Worm (Caenorhabditis elegans) whole organism, L3 larva: ENCODE results near the gene jmjd-3.3.

Experiments used
- R02D3.7 ChIP-seq: fragments of 150-350 bp; optimal IDR thresholded peaks from 2 replicates; lab custom pipeline; 2014; ENCODE audit warnings: missing biosample characterization, missing genetic modification characterization
- ZK546.5 ChIP-seq: sonication (generic microtip); optimal IDR thresholded peaks from 2 replicates; lab custom pipeline; 2017; ENCODE audit warnings: missing biosample characterization, missing genetic modification characterization
- aly-2 ChIP-seq: fragments of 150-350 bp; optimal IDR thresholded peaks from 2 replicates; lab custom pipeline; 2014; ENCODE audit warnings: missing biosample characterization, missing genetic modification characterization
- ama-1 ChIP-seq: fragments of 150-350 bp; optimal IDR thresholded peaks from 2 replicates; lab custom pipeline; 2018
- ceh-16 ChIP-seq: sonication (generic microtip); optimal IDR thresholded peaks from 2 replicates; lab custom pipeline; 2017; ENCODE audit warnings: missing biosample characterization, missing genetic modification characterization
- ceh-28 ChIP-seq: fragments of 150-350 bp; optimal IDR thresholded peaks from 2 replicates; lab custom pipeline; 2014; ENCODE audit warnings: missing biosample characterization, missing genetic modification reagents, missing genetic modification characterization
- ceh-9 ChIP-seq: sonication (generic microtip); optimal IDR thresholded peaks from 2 replicates; lab custom pipeline; 2018; ENCODE audit warnings: missing biosample characterization, missing genetic modification characterization
- daf-12 ChIP-seq: fragments of 150-350 bp; optimal IDR thresholded peaks from 2 replicates; lab custom pipeline; 2014; ENCODE audit warnings: missing biosample characterization, missing genetic modification reagents, missing genetic modification characterization
- egl-27 ChIP-seq: sonication (generic microtip); optimal IDR thresholded peaks from 4 replicates; lab custom pipeline; 2017; ENCODE audit warnings: missing biosample characterization, missing genetic modification reagents, missing genetic modification characterization
- elt-2 ChIP-seq: sonication (generic microtip); optimal IDR thresholded peaks from 2 replicates; lab custom pipeline; 2016; ENCODE audit warnings: missing genetic modification reagents, mild to moderate bottlenecking, missing genetic modification characterization, missing compliant biosample characterization
- elt-3 ChIP-seq, 3 experiments: fragments of 150-350 bp in 1 of 3; sonication (generic microtip) in 2 of 3; optimal IDR thresholded peaks; 2 replicates in 2 of 3; 4 replicates in 1 of 3; lab custom pipeline; 2014 to 2017; ENCODE audit warnings: missing biosample characterization in 3 of 3, missing genetic modification characterization in 3 of 3
- eor-1 ChIP-seq, 2 experiments: fragments of 150-350 bp; optimal IDR thresholded peaks; 2 replicates each; lab custom pipeline; 2014 to 2018; ENCODE audit warnings: missing biosample characterization in 2 of 2, missing genetic modification characterization in 2 of 2
- fkh-10 ChIP-seq: sonication (generic microtip); optimal IDR thresholded peaks from 2 replicates; lab custom pipeline; 2017; ENCODE audit warnings: missing biosample characterization, missing genetic modification reagents, missing genetic modification characterization
- fos-1 ChIP-seq: fragments of 150-350 bp; optimal IDR thresholded peaks from 2 replicates; lab custom pipeline; 2014; ENCODE audit warnings: missing biosample characterization, missing genetic modification characterization
- hmg-11 ChIP-seq: sonication (generic microtip); optimal IDR thresholded peaks from 2 replicates; lab custom pipeline; 2016; ENCODE audit warnings: missing genetic modification characterization, missing compliant biosample characterization
- jun-1 ChIP-seq: fragments of 150-350 bp; optimal IDR thresholded peaks from 2 replicates; lab custom pipeline; 2014; ENCODE audit warnings: missing biosample characterization, missing genetic modification reagents, missing genetic modification characterization
- lin-15B ChIP-seq: fragments of 150-350 bp; optimal IDR thresholded peaks from 2 replicates; lab custom pipeline; 2014; ENCODE audit warnings: missing biosample characterization, missing genetic modification characterization
- lin-39 ChIP-seq: fragments of 150-350 bp; optimal IDR thresholded peaks from 2 replicates; lab custom pipeline; 2018; ENCODE audit warnings: missing biosample characterization, missing genetic modification reagents, missing genetic modification characterization
- lsy-12 ChIP-seq: sonication (generic microtip); optimal IDR thresholded peaks from 2 replicates; lab custom pipeline; 2016; ENCODE audit warnings: mild to moderate bottlenecking, missing genetic modification characterization, missing compliant biosample characterization
- mml-1 ChIP-seq: fragments of 150-350 bp; sonication (generic microtip); optimal IDR thresholded peaks from 3 replicates; lab custom pipeline; 2014; ENCODE audit warnings: missing biosample characterization, missing genetic modification characterization
- nhr-11 ChIP-seq: fragments of 150-350 bp; optimal IDR thresholded peaks from 2 replicates; lab custom pipeline; 2014; ENCODE audit warnings: missing biosample characterization, missing genetic modification characterization
- nhr-12 ChIP-seq: fragments of 150-350 bp; optimal IDR thresholded peaks from 2 replicates; lab custom pipeline; 2014; ENCODE audit warnings: missing biosample characterization, missing genetic modification characterization
- nhr-23 ChIP-seq: fragments of 150-350 bp; optimal IDR thresholded peaks from 2 replicates; lab custom pipeline; 2014; ENCODE audit warnings: missing biosample characterization, missing genetic modification reagents, missing genetic modification characterization
- nhr-25 ChIP-seq: sonication (generic microtip); optimal IDR thresholded peaks from 2 replicates; lab custom pipeline; 2017; ENCODE audit warnings: missing biosample characterization, missing genetic modification characterization
- nhr-43 ChIP-seq: sonication (generic microtip); optimal IDR thresholded peaks from 2 replicates; lab custom pipeline; 2016; ENCODE audit warnings: mild to moderate bottlenecking, missing genetic modification characterization, missing compliant biosample characterization; ENCODE audit not compliant: poor library complexity, severe bottlenecking
- nhr-67 ChIP-seq: fragments of 150-350 bp; optimal IDR thresholded peaks from 2 replicates; lab custom pipeline; 2014; ENCODE audit warnings: missing biosample characterization, missing genetic modification characterization
- nhr-77 ChIP-seq: fragments of 150-350 bp; optimal IDR thresholded peaks from 2 replicates; lab custom pipeline; 2014; ENCODE audit warnings: missing biosample characterization, missing genetic modification characterization
- pha-4 ChIP-seq: fragments of 150-350 bp; optimal IDR thresholded peaks from 2 replicates; lab custom pipeline; 2014; ENCODE audit warnings: missing biosample characterization, missing genetic modification reagents, missing genetic modification characterization
- pqm-1 ChIP-seq: fragments of 150-350 bp; optimal IDR thresholded peaks from 2 replicates; lab custom pipeline; 2017; ENCODE audit warnings: missing biosample characterization, missing genetic modification characterization, inconsistent platforms
- sea-2 ChIP-seq: fragments of 150-350 bp; sonication (generic microtip); optimal IDR thresholded peaks from 4 replicates; lab custom pipeline; 2014; ENCODE audit warnings: missing biosample characterization, missing genetic modification reagents, missing genetic modification characterization
- skn-1 ChIP-seq: fragments of 150-350 bp; optimal IDR thresholded peaks from 2 replicates; lab custom pipeline; 2014; ENCODE audit warnings: missing biosample characterization, missing genetic modification characterization
- snpc-4 ChIP-seq: fragments of 150-350 bp; optimal IDR thresholded peaks from 2 replicates; lab custom pipeline; 2014; ENCODE audit warnings: missing biosample characterization, missing genetic modification characterization
- tbx-2 ChIP-seq: sonication (generic microtip); optimal IDR thresholded peaks from 2 replicates; lab custom pipeline; 2016; ENCODE audit warnings: mild to moderate bottlenecking, missing genetic modification characterization, missing compliant biosample characterization
- unc-39 ChIP-seq: sonication (generic microtip); optimal IDR thresholded peaks from 4 replicates; lab custom pipeline; 2017; ENCODE audit warnings: missing biosample characterization, missing genetic modification characterization
- unc-62 ChIP-seq: fragments of 150-350 bp; sonication (generic microtip); optimal IDR thresholded peaks from 4 replicates; lab custom pipeline; 2014; ENCODE audit warnings: missing biosample characterization, missing genetic modification reagents, missing genetic modification characterization
- ztf-11 ChIP-seq: fragments of 150-350 bp; optimal IDR thresholded peaks from 2 replicates; lab custom pipeline; 2014; ENCODE audit warnings: missing biosample characterization, missing genetic modification characterization
- ztf-4 ChIP-seq: fragments of 150-350 bp; optimal IDR thresholded peaks from 2 replicates; lab custom pipeline; 2014; ENCODE audit warnings: missing biosample characterization, missing genetic modification characterization

Gene jmjd-3.3

DNA sequence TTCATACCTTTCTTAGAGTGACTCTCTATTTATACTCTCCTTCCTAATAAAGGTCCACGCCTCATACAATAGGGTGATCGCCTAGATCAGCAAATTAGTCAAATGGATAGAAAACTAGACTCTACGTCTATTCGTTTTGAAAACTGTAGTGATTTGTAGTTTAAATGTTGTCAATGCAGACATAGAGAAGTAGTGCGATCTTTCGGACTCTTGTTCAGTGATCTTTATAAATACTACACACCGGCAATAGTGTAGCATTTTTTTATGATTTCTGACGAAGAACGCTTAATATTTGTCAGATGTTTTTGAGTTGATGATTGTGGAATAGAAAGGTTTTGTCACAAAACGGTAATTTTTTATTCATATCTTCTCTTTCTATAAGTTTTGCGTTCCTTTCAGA, 24.9 kb upstream of the jmjd-3.3 start:
- peak; percentile 4 for TF ChIP-seq elt-2
- TF ChIP-seq tbx-2 (tag; lab: Kevin White, UChicago) = no peak

DNA sequence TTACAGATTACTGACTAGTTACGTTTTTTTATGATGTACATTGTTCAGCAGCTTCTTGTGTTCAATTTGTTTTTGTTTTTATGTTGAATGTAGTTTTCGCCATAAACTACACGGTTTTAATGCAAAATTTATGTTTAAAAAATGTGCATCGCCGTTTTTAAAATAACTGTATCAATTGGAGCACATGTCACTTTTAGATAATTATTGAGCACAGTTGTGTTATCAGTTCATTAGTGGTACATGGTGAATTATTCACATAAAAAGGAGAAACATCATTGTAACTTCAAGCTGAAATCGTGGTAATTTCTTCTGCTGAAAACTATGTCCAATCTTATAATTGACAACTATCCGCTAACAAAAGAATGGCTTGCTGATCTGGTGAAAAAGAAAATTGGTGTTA, 23.9 kb upstream of the jmjd-3.3 start:
- TF ChIP-seq nhr-23 (tag; lab: Kevin White, UChicago) (no peak), nhr-67 (tag; lab: Kevin White, UChicago) (no peak), lin-39 (tag; lab: Kevin White, UChicago) (no peak), tbx-2 (tag; lab: Kevin White, UChicago) (no peak), elt-2 (peak; percentile 70), nhr-11 (no peak), fkh-10 (GFP tag; lab: Kevin White, UChicago) (no peak)

DNA sequence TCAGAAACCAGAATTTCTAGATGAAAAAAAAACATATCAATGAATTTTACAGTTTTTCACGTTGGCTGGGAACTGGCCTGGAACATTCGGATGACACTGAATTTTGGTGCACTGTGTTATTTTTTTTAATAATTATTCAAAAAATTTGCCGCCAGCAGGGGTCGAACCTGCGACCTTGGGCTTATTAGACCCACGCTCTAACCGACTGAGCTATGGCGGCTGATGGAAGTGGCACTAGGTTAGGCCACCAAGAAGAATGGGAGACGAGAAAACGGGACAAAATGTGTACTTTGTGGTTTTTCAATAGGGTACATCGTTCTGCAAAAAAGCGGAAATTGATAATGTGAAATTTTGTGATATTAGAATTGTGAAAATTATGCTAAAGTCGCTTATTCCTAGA, 21.2 kb upstream of the jmjd-3.3 start:
- no peak for TF ChIP-seq ztf-4 (tag; lab: Kevin White, UChicago)
- no peak for TF ChIP-seq unc-39 (tag; lab: Kevin White, UChicago)
- no peak for TF ChIP-seq lin-15B (tag; lab: Kevin White, UChicago)
- TF ChIP-seq unc-62 (GFP tag; lab: Kevin White, UChicago) = no peak
- TF ChIP-seq ceh-9 (tag; lab: Kevin White, UChicago) = no peak
- no peak for TF ChIP-seq ama-1 (lab: Kevin White, UChicago)
- TF ChIP-seq jun-1 (tag; lab: Kevin White, UChicago) = no peak
- TF ChIP-seq elt-3 (tag; optimal IDR thresholded peaks at IDR 0.05; lab: Kevin White, UChicago) = no peak
- TF ChIP-seq ceh-16 (tag; lab: Kevin White, UChicago) = no peak
- TF ChIP-seq mml-1 (tag; lab: Kevin White, UChicago) = no peak
- TF ChIP-seq sea-2 (GFP tag; lab: Kevin White, UChicago) = no peak
- TF ChIP-seq fos-1 (tag; lab: Kevin White, UChicago) = no peak
- peak; percentile 67 for TF ChIP-seq hmg-11 (tag; lab: Kevin White, UChicago)
- no peak for TF ChIP-seq egl-27 (tag; lab: Kevin White, UChicago)
- TF ChIP-seq pha-4 (tag; lab: Kevin White, UChicago) = peak; percentile 69
- TF ChIP-seq ztf-11 = no peak
- TF ChIP-seq lin-39 (tag; lab: Kevin White, UChicago) = peak; percentile 41
- no peak for TF ChIP-seq nhr-43 (tag; lab: Kevin White, UChicago)
- no peak for TF ChIP-seq nhr-25 (tag; lab: Kevin White, UChicago)
- peak; percentile 43 for TF ChIP-seq elt-2
- no peak for TF ChIP-seq eor-1 (tag; optimal IDR thresholded peaks at IDR 0.05; lab: Kevin White, UChicago)
- TF ChIP-seq nhr-23 (tag; lab: Kevin White, UChicago) = peak; percentile 6
- TF ChIP-seq fkh-10 (GFP tag; lab: Kevin White, UChicago) = no peak
- no peak for TF ChIP-seq lsy-12 (tag; lab: Kevin White, UChicago)
- peak; percentile 41 for TF ChIP-seq pqm-1 (tag; lab: Kevin White, UChicago)
- TF ChIP-seq snpc-4 (tag; lab: Kevin White, UChicago) = no peak
- no peak for TF ChIP-seq daf-12 (tag; lab: Kevin White, UChicago)
- TF ChIP-seq aly-2 = no peak

DNA sequence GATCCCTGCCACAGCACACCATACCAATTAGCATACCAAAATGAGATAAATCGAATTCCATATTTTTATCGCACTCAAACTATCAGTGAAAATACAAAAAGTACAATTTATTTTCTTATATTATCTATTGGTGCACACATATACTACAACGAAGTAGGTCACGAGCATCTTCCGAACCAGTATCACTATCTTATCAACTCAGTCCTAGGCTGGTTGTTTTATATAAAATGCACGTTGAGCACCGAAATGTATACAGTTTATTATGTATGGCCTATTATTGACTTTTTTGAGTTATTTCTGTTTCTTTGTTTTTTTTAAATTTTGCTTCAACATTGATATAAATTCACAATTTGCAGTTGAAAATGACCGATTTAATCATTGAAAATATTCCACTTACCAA, 20.5 kb upstream of the jmjd-3.3 start, which contains the start of gene C29F7.2:
Gene C29F7.2 (plus strand): TSS at position 357 of the 400 bp plus-strand sequence.
- TF ChIP-seq ceh-28 (tag; lab: Kevin White, UChicago) = no peak
- peak; percentile 64 for TF ChIP-seq pha-4 (tag; lab: Kevin White, UChicago)
- no peak for TF ChIP-seq nhr-25 (tag; lab: Kevin White, UChicago)
- no peak for TF ChIP-seq nhr-12 (tag; lab: Kevin White, UChicago)
- no peak for TF ChIP-seq eor-1 (tag; optimal IDR thresholded peaks at IDR 0.05; lab: Kevin White, UChicago)
- TF ChIP-seq R02D3.7 (tag; lab: Kevin White, UChicago) = no peak
- TF ChIP-seq elt-2 = peak; percentile 94
- no peak for TF ChIP-seq ZK546.5 (tag; lab: Kevin White, UChicago)
- TF ChIP-seq ztf-11 = no peak
- no peak for TF ChIP-seq fos-1 (tag; lab: Kevin White, UChicago)
- TF ChIP-seq unc-39 (tag; lab: Kevin White, UChicago) = no peak
- no peak for TF ChIP-seq nhr-77 (tag; lab: Kevin White, UChicago)
- no peak for TF ChIP-seq mml-1 (tag; lab: Kevin White, UChicago)
- no peak for TF ChIP-seq snpc-4 (tag; lab: Kevin White, UChicago)
- TF ChIP-seq nhr-67 (tag; lab: Kevin White, UChicago) = no peak
- peak; percentile 95 for TF ChIP-seq pqm-1 (tag; lab: Kevin White, UChicago)
- no peak for TF ChIP-seq daf-12 (tag; lab: Kevin White, UChicago)
- TF ChIP-seq egl-27 (tag; lab: Kevin White, UChicago) = no peak
- no peak for TF ChIP-seq unc-62 (GFP tag; lab: Kevin White, UChicago)
- TF ChIP-seq skn-1 (tag; lab: Kevin White, UChicago) = no peak
- no peak for TF ChIP-seq lsy-12 (tag; lab: Kevin White, UChicago)
- peak; percentile 31 for TF ChIP-seq jun-1 (tag; lab: Kevin White, UChicago)
